Worm (Caenorhabditis elegans) whole organism, midembryonic: ENCODE measurements around the gene C55C3.7.

Source experiments
- T22C8.4 ChIP-seq: fragments of 200-800 bp; sonication (Bioruptor generic); IDR thresholded peaks from 2 replicates; pipeline ENCODE4 v1.3.6; 2022; ENCODE audit warnings: missing genetic modification characterization, missing compliant biosample characterization
- cog-1 ChIP-seq: sonication (generic microtip); optimal IDR thresholded peaks from 2 replicates; lab custom pipeline; 2016; ENCODE audit warnings: missing genetic modification characterization, missing compliant biosample characterization
- flt-1 ChIP-seq: fragments of 200-800 bp; sonication (Bioruptor generic); IDR thresholded peaks from 2 replicates; pipeline ENCODE4 v1.3.6; 2022; ENCODE audit warnings: missing genetic modification characterization, missing compliant biosample characterization
- klf-2 ChIP-seq: fragments of 200-800 bp; sonication (Bioruptor generic); conservative IDR thresholded peaks from 2 replicates; pipeline ENCODE4 v1.3.6; 2022; ENCODE audit warnings: missing genetic modification reagents, missing genetic modification characterization, missing compliant biosample characterization
- med-1 ChIP-seq: sonication (generic microtip); optimal IDR thresholded peaks from 2 replicates; lab custom pipeline; 2017; ENCODE audit warnings: missing genetic modification characterization, mild to moderate bottlenecking, missing compliant biosample characterization, antibody characterized with exemption, missing genetic modification reagents; ENCODE audit not compliant: insufficient read depth
- ref-1 ChIP-seq: fragments of 200-800 bp; sonication (Bioruptor generic); conservative IDR thresholded peaks from 2 replicates; pipeline ENCODE4 v1.3.6; 2022; ENCODE audit warnings: missing genetic modification reagents, missing genetic modification characterization, missing compliant biosample characterization
- tab-1 ChIP-seq: fragments of 200-800 bp; sonication (Bioruptor generic); IDR thresholded peaks from 2 replicates; pipeline ENCODE4 v1.3.6; 2022; ENCODE audit warnings: missing genetic modification characterization, missing compliant biosample characterization
- ztf-23 ChIP-seq: fragments of 200-800 bp; sonication (Bioruptor generic); IDR thresholded peaks from 2 replicates; pipeline ENCODE4 v1.3.6; 2022; ENCODE audit warnings: missing genetic modification reagents, missing genetic modification characterization, missing compliant biosample characterization
- ztf-29 ChIP-seq: fragments of 200-800 bp; sonication (Bioruptor generic); IDR thresholded peaks from 2 replicates; pipeline ENCODE4 v1.3.6; 2022; ENCODE audit warnings: missing genetic modification reagents, missing genetic modification characterization, missing compliant biosample characterization

C55C3.7 gene

ce11 chrIV:5682547-5683234, at the start of gene C55C3.7, which contains the start of gene C55C3.6:
TSS of gene C55C3.7 (minus strand) at chrIV:5682647.
TSS of gene C55C3.6 (plus strand) at chrIV:5683184.
- TF ChIP-seq tab-1 (GFP tag; lab: Robert Waterston, UW) (no peak), ztf-23 (GFP tag; lab: Robert Waterston, UW) (no peak), klf-2 (GFP tag; lab: Robert Waterston, UW) (no peak), ztf-29 (GFP tag; lab: Robert Waterston, UW) (no peak), med-1 (GFP tag; lab: Kevin White, UChicago) (no peak), T22C8.4 (GFP tag; lab: Robert Waterston, UW) (no peak), cog-1 (tag; lab: Kevin White, UChicago) (no peak), ref-1 (GFP tag; lab: Robert Waterston, UW) (no peak), flt-1 (no peak)

- no peak for TF ChIP-seq flt-1
Observed at ce11 chrIV:5731597-5731996, 49.1 kb upstream of the C55C3.7 start, which contains the start of gene H35B03.2. TSS of gene H35B03.2 (minus strand) at chrIV:5731674.

ce11 chrIV:5725300-5725699, 42.9 kb upstream of the C55C3.7 start, which contains the start of gene H35B03.1:
TSS of gene H35B03.1 (plus strand) at chrIV:5725600.
- TF ChIP-seq tab-1 (GFP tag; lab: Robert Waterston, UW), result no peak
- no peak for TF ChIP-seq klf-2 (GFP tag; lab: Robert Waterston, UW)
- no peak for TF ChIP-seq med-1 (GFP tag; lab: Kevin White, UChicago)
- TF ChIP-seq ztf-23 (GFP tag; lab: Robert Waterston, UW), result no peak
- no peak for TF ChIP-seq T22C8.4 (GFP tag; lab: Robert Waterston, UW)
- no peak for TF ChIP-seq flt-1
- TF ChIP-seq ztf-29 (GFP tag; lab: Robert Waterston, UW), result no peak
- TF ChIP-seq cog-1 (tag; lab: Kevin White, UChicago), result no peak
- no peak for TF ChIP-seq ref-1 (GFP tag; lab: Robert Waterston, UW)

ce11 chrIV:5723659-5724058, 41.2 kb upstream of the C55C3.7 start:
- TF ChIP-seq ztf-29 (GFP tag; lab: Robert Waterston, UW) (no peak), ref-1 (GFP tag; lab: Robert Waterston, UW) (no peak), med-1 (GFP tag; lab: Kevin White, UChicago) (no peak), tab-1 (GFP tag; lab: Robert Waterston, UW) (no peak), flt-1 (no peak), ztf-23 (GFP tag; lab: Robert Waterston, UW) (no peak), cog-1 (tag; lab: Kevin White, UChicago) (no peak), T22C8.4 (GFP tag; lab: Robert Waterston, UW) (no peak), klf-2 (GFP tag; lab: Robert Waterston, UW) (no peak)

ce11 chrIV:5715341-5716112, 33.1 kb upstream of the C55C3.7 start:
- no peak for TF ChIP-seq tab-1 (GFP tag; lab: Robert Waterston, UW)
- no peak for TF ChIP-seq med-1 (GFP tag; lab: Kevin White, UChicago)
- no peak for TF ChIP-seq flt-1
- TF ChIP-seq ztf-23 (GFP tag; lab: Robert Waterston, UW), result no peak
- no peak for TF ChIP-seq T22C8.4 (GFP tag; lab: Robert Waterston, UW)
- no peak for TF ChIP-seq ztf-29 (GFP tag; lab: Robert Waterston, UW)
- TF ChIP-seq klf-2 (GFP tag; lab: Robert Waterston, UW), result no peak
- no peak for TF ChIP-seq cog-1 (tag; lab: Kevin White, UChicago)
- no peak for TF ChIP-seq ref-1 (GFP tag; lab: Robert Waterston, UW)

ce11 chrIV:5708796-5709195, 26.3 kb upstream of the C55C3.7 start, which contains the start of gene C55C3.1:
TSS of gene C55C3.1 (plus strand) at chrIV:5709096.
- TF ChIP-seq ztf-29 (GFP tag; lab: Robert Waterston, UW) (no peak), flt-1 (no peak), ztf-23 (GFP tag; lab: Robert Waterston, UW) (no peak), tab-1 (GFP tag; lab: Robert Waterston, UW) (no peak), ref-1 (GFP tag; lab: Robert Waterston, UW) (no peak), med-1 (GFP tag; lab: Kevin White, UChicago) (no peak)

- TF ChIP-seq klf-2 (GFP tag; lab: Robert Waterston, UW) (no peak), T22C8.4 (GFP tag; lab: Robert Waterston, UW) (no peak), ztf-29 (GFP tag; lab: Robert Waterston, UW) (no peak), ztf-23 (GFP tag; lab: Robert Waterston, UW) (no peak), tab-1 (GFP tag; lab: Robert Waterston, UW) (no peak), cog-1 (tag; lab: Kevin White, UChicago) (no peak), ref-1 (GFP tag; lab: Robert Waterston, UW) (no peak), med-1 (GFP tag; lab: Kevin White, UChicago) (no peak), flt-1 (no peak)
Observed at ce11 chrIV:5706603-5707002, 24.2 kb upstream of the C55C3.7 start.

- no peak for TF ChIP-seq tab-1 (GFP tag; lab: Robert Waterston, UW)
- no peak for TF ChIP-seq klf-2 (GFP tag; lab: Robert Waterston, UW)
- TF ChIP-seq ztf-29 (GFP tag; lab: Robert Waterston, UW), result no peak
- no peak for TF ChIP-seq T22C8.4 (GFP tag; lab: Robert Waterston, UW)
- no peak for TF ChIP-seq ref-1 (GFP tag; lab: Robert Waterston, UW)
- TF ChIP-seq flt-1, result no peak
- no peak for TF ChIP-seq cog-1 (tag; lab: Kevin White, UChicago)
Observed at ce11 chrIV:5703917-5704316, 21.5 kb upstream of the C55C3.7 start.

ce11 chrIV:5703443-5703842, 21.0 kb upstream of the C55C3.7 start, which contains the start of the genes C55C3.73 and perm-5:
TSS of gene C55C3.73 (minus strand) at chrIV:5703451.
TSS of gene perm-5 (minus strand) at chrIV:5703468.
- TF ChIP-seq ztf-23 (GFP tag; lab: Robert Waterston, UW) (no peak), cog-1 (tag; lab: Kevin White, UChicago) (no peak), ztf-29 (GFP tag; lab: Robert Waterston, UW) (no peak), T22C8.4 (GFP tag; lab: Robert Waterston, UW) (no peak), flt-1 (no peak), ref-1 (GFP tag; lab: Robert Waterston, UW) (no peak), med-1 (GFP tag; lab: Kevin White, UChicago) (no peak), tab-1 (GFP tag; lab: Robert Waterston, UW) (no peak), klf-2 (GFP tag; lab: Robert Waterston, UW) (no peak)
